Fruit fly (Drosophila melanogaster) whole organism, prepupa: ENCODE measurements around the gene CG5715.

ENCODE experiments used
- CG10631 ChIP-seq: fragments of 200-800 bp; sonication (Bioruptor generic); optimal IDR thresholded peaks from 2 replicates; lab custom pipeline; 2016; ENCODE audit warnings: missing biosample characterization, missing genetic modification characterization
- CG10669 ChIP-seq: fragments of 200-800 bp; sonication (Bioruptor generic); optimal IDR thresholded peaks from 3 replicates; lab custom pipeline; 2018; ENCODE audit warnings: missing biosample characterization, mild to moderate bottlenecking, missing genetic modification characterization, moderate library complexity
- CG11294 ChIP-seq: fragments of 200-800 bp; sonication (Bioruptor generic); IDR thresholded peaks from 2 replicates; pipeline ENCODE4 v1.3.6; 2022; ENCODE audit warnings: missing biosample characterization, missing genetic modification characterization
- CG11762 ChIP-seq: fragments of 200-800 bp; sonication (Bioruptor generic); optimal IDR thresholded peaks from 3 replicates; lab custom pipeline; 2016; ENCODE audit warnings: missing biosample characterization, missing genetic modification characterization; ENCODE audit not compliant: insufficient read depth
- CG11902 ChIP-seq: fragments of 200-800 bp; sonication (Bioruptor generic); optimal IDR thresholded peaks from 3 replicates; lab custom pipeline; 2016; ENCODE audit warnings: missing biosample characterization, missing genetic modification characterization
- CG15336 ChIP-seq: fragments of 200-800 bp; sonication (Bioruptor generic); IDR thresholded peaks from 2 replicates; pipeline ENCODE4 v1.3.6; 2022; ENCODE audit warnings: missing biosample characterization, missing genetic modification characterization
- CG1621 ChIP-seq: fragments of 200-800 bp; sonication (Bioruptor generic); optimal IDR thresholded peaks from 3 replicates; lab custom pipeline; 2018; ENCODE audit warnings: missing biosample characterization, mild to moderate bottlenecking, missing genetic modification characterization
- CG16779 ChIP-seq: fragments of 200-800 bp; sonication (Bioruptor generic); optimal IDR thresholded peaks from 3 replicates; lab custom pipeline; 2017; ENCODE audit warnings: missing biosample characterization, mild to moderate bottlenecking, missing genetic modification characterization
- CG3032 ChIP-seq: fragments of 200-800 bp; optimal IDR thresholded peaks from 2 replicates; lab custom pipeline; 2019; ENCODE audit warnings: missing biosample characterization, mild to moderate bottlenecking, missing genetic modification characterization, moderate library complexity
- CG34406 ChIP-seq: fragments of 200-800 bp; sonication (Bioruptor generic); optimal IDR thresholded peaks from 3 replicates; lab custom pipeline; 2016; ENCODE audit warnings: missing biosample characterization, missing genetic modification characterization
- CG3919 ChIP-seq: fragments of 200-800 bp; sonication (Bioruptor generic); optimal IDR thresholded peaks from 3 replicates; lab custom pipeline; 2016; ENCODE audit warnings: missing biosample characterization, missing genetic modification characterization
- CG4318 ChIP-seq: fragments of 200-800 bp; sonication (Bioruptor generic); optimal IDR thresholded peaks from 3 replicates; lab custom pipeline; 2017; ENCODE audit warnings: missing biosample characterization, mild to moderate bottlenecking, missing genetic modification characterization
- CG6163 ChIP-seq: fragments of 200-800 bp; sonication (Bioruptor generic); IDR thresholded peaks from 3 replicates; pipeline ENCODE4 v1.3.6; 2022; ENCODE audit warnings: missing biosample characterization, missing genetic modification characterization
- CG6276 ChIP-seq: fragments of 200-800 bp; sonication (Bioruptor generic); optimal IDR thresholded peaks from 2 replicates; lab custom pipeline; 2017; ENCODE audit warnings: missing biosample characterization, mild to moderate bottlenecking, missing genetic modification characterization
- CG7368 ChIP-seq: fragments of 200-800 bp; sonication (Bioruptor generic); optimal IDR thresholded peaks from 3 replicates; lab custom pipeline; 2016; ENCODE audit warnings: missing biosample characterization, missing genetic modification characterization
- CG8319 ChIP-seq: fragments of 200-800 bp; sonication (Bioruptor generic); optimal IDR thresholded peaks from 3 replicates; lab custom pipeline; 2016; ENCODE audit warnings: missing biosample characterization, missing genetic modification characterization
- CG8632 ChIP-seq: fragments of 200-800 bp; sonication (Bioruptor generic); optimal IDR thresholded peaks from 3 replicates; lab custom pipeline; 2016; ENCODE audit warnings: missing biosample characterization, missing genetic modification characterization
- CG9139 ChIP-seq: fragments of 200-800 bp; sonication (Bioruptor generic); optimal IDR thresholded peaks from 3 replicates; lab custom pipeline; 2017; ENCODE audit warnings: missing biosample characterization, mild to moderate bottlenecking, missing genetic modification characterization
- Eip75B ChIP-seq: fragments of 200-800 bp; sonication (Bioruptor generic); optimal IDR thresholded peaks from 3 replicates; lab custom pipeline; 2016; ENCODE audit warnings: missing biosample characterization, missing genetic modification characterization
- Eip78C ChIP-seq: fragments of 200-800 bp; sonication (Bioruptor generic); peaks from one replicate; lab custom pipeline; 2016; ENCODE audit warnings: missing biosample characterization, missing genetic modification characterization
- Eip93F ChIP-seq: fragments of 200-800 bp; sonication (Bioruptor generic); optimal IDR thresholded peaks from 2 replicates; lab custom pipeline; 2016; ENCODE audit warnings: missing biosample characterization, mild to moderate bottlenecking, missing genetic modification characterization
- Ets21C ChIP-seq: fragments of 200-800 bp; sonication (Bioruptor generic); optimal IDR thresholded peaks from 3 replicates; lab custom pipeline; 2016; ENCODE audit warnings: missing biosample characterization, missing genetic modification characterization
- Gug ChIP-seq: fragments of 200-800 bp; sonication (Bioruptor generic); IDR thresholded peaks from 2 replicates; pipeline ENCODE4 v1.3.6; 2022; ENCODE audit warnings: missing biosample characterization, missing genetic modification characterization
- Hr39 ChIP-seq: fragments of 200-800 bp; sonication (Bioruptor generic); optimal IDR thresholded peaks from 2 replicates; lab custom pipeline; 2016; ENCODE audit warnings: missing biosample characterization, missing genetic modification characterization
- Hr4 ChIP-seq: fragments of 200-800 bp; sonication (Bioruptor generic); optimal IDR thresholded peaks from 3 replicates; lab custom pipeline; 2016; ENCODE audit warnings: missing biosample characterization, missing genetic modification characterization
- Lpt ChIP-seq: fragments of 200-800 bp; sonication (Bioruptor generic); optimal IDR thresholded peaks from 3 replicates; lab custom pipeline; 2016; ENCODE audit warnings: missing biosample characterization, missing genetic modification characterization
- OdsH ChIP-seq: fragments of 200-800 bp; sonication (Bioruptor generic); optimal IDR thresholded peaks from 3 replicates; lab custom pipeline; 2016; ENCODE audit warnings: missing biosample characterization, missing genetic modification characterization
- Smox ChIP-seq: fragments of 200-800 bp; sonication (Bioruptor generic); optimal IDR thresholded peaks from 3 replicates; lab custom pipeline; 2016; ENCODE audit warnings: missing biosample characterization, missing genetic modification characterization
- Sox102F ChIP-seq: fragments of 200-800 bp; sonication (Bioruptor generic); optimal IDR thresholded peaks from 2 replicates; lab custom pipeline; 2016; ENCODE audit warnings: missing biosample characterization, mild to moderate bottlenecking, missing genetic modification characterization
- Sox15 ChIP-seq: fragments of 200-800 bp; sonication (Bioruptor generic); optimal IDR thresholded peaks from 3 replicates; lab custom pipeline; 2016; ENCODE audit warnings: missing biosample characterization, missing genetic modification characterization
- achi ChIP-seq: fragments of 200-800 bp; sonication (Bioruptor generic); optimal IDR thresholded peaks from 3 replicates; lab custom pipeline; 2016; ENCODE audit warnings: missing biosample characterization, missing genetic modification characterization
- cyc ChIP-seq: fragments of 200-800 bp; sonication (Bioruptor generic); optimal IDR thresholded peaks from 3 replicates; lab custom pipeline; 2016; ENCODE audit warnings: missing biosample characterization, missing genetic modification characterization
- dsx ChIP-seq: fragments of 200-800 bp; optimal IDR thresholded peaks from 3 replicates; lab custom pipeline; 2019; ENCODE audit warnings: missing biosample characterization, mild to moderate bottlenecking, missing genetic modification characterization, moderate library complexity; ENCODE audit not compliant: poor library complexity, severe bottlenecking
- eg ChIP-seq: fragments of 200-800 bp; sonication (Bioruptor generic); IDR thresholded peaks from 3 replicates; pipeline ENCODE4 v1.3.6; 2022; ENCODE audit warnings: missing biosample characterization, missing genetic modification characterization
- esn ChIP-seq: fragments of 200-800 bp; sonication (Bioruptor generic); optimal IDR thresholded peaks from 2 replicates; lab custom pipeline; 2016; ENCODE audit warnings: missing biosample characterization, mild to moderate bottlenecking, missing genetic modification characterization, moderate library complexity
- fd59A ChIP-seq: fragments of 200-800 bp; sonication (Bioruptor generic); optimal IDR thresholded peaks from 2 replicates; lab custom pipeline; 2017; ENCODE audit warnings: missing biosample characterization, mild to moderate bottlenecking, missing genetic modification characterization, missing genetic modification reagents
- fkh ChIP-seq: fragments of 200-800 bp; sonication (Bioruptor generic); optimal IDR thresholded peaks from 3 replicates; lab custom pipeline; 2017; ENCODE audit warnings: missing biosample characterization, mild to moderate bottlenecking, missing genetic modification characterization, moderate library complexity
- pdm3 ChIP-seq: fragments of 200-800 bp; sonication (Bioruptor generic); optimal IDR thresholded peaks from 3 replicates; lab custom pipeline; 2016; ENCODE audit warnings: missing biosample characterization, missing genetic modification characterization
- spab ChIP-seq: fragments of 200-800 bp; sonication (Bioruptor generic); optimal IDR thresholded peaks from 2 replicates; lab custom pipeline; 2017; ENCODE audit warnings: missing biosample characterization, mild to moderate bottlenecking, missing genetic modification characterization, missing genetic modification reagents
- ss ChIP-seq, 2 experiments: fragments of 200-800 bp; sonication (Bioruptor generic); optimal IDR thresholded peaks; 2 replicates in 1 of 2; 3 replicates in 1 of 2; lab custom pipeline; 2017 to 2018; ENCODE audit warnings: mild to moderate bottlenecking in 2 of 2, missing biosample characterization in 2 of 2, missing genetic modification characterization in 2 of 2, moderate library complexity in 1 of 2
- vri ChIP-seq: fragments of 200-800 bp; sonication (Bioruptor generic); optimal IDR thresholded peaks from 3 replicates; lab custom pipeline; 2016; ENCODE audit warnings: missing biosample characterization, mild to moderate bottlenecking, missing genetic modification characterization

Gene CG5715

dm6 chr3R:24298534-24298936, 4.3 kb upstream of the CG5715 start (continued):
- TF ChIP-seq OdsH, result peak; percentile 39
- TF ChIP-seq Hr39 (GFP tag; lab: Kevin White, UChicago), result peak; percentile 39
- TF ChIP-seq CG7368 (GFP tag; lab: Kevin White, UChicago), result no peak
- peak; percentile 2 for TF ChIP-seq fd59A (GFP tag; lab: Kevin White, UChicago)
- TF ChIP-seq Eip78C (GFP tag; lab: Kevin White, UChicago), result peak; percentile 84
- peak; percentile 11 for TF ChIP-seq CG8632 (GFP tag; lab: Kevin White, UChicago)
- TF ChIP-seq Smox (GFP tag; lab: Kevin White, UChicago), result peak; percentile 53
- no peak for TF ChIP-seq CG9139 (GFP tag; lab: Kevin White, UChicago)
- no peak for TF ChIP-seq eg (GFP tag; lab: Robert Waterston, UW)
- no peak for TF ChIP-seq CG1621 (tag; lab: Kevin White, UChicago)
- TF ChIP-seq CG6276 (GFP tag; lab: Kevin White, UChicago), result no peak
- no peak for TF ChIP-seq spab (GFP tag; lab: Kevin White, UChicago)
- TF ChIP-seq fkh, result peak; percentile 84
- TF ChIP-seq CG3919 (GFP tag; lab: Kevin White, UChicago), result peak; percentile 39
- peak; percentile 19 for TF ChIP-seq CG3032 (tag; lab: Kevin White, UChicago)
- TF ChIP-seq CG34406, result peak; percentile 30
- TF ChIP-seq Gug, result no peak
- no peak for TF ChIP-seq CG8319
- peak; percentile 66 for TF ChIP-seq esn
- peak; percentile 32 for TF ChIP-seq pdm3 (GFP tag; lab: Kevin White, UChicago)
- no peak for TF ChIP-seq Eip93F (GFP tag; lab: Kevin White, UChicago)

- TF ChIP-seq CG3919 (GFP tag; lab: Kevin White, UChicago) (no peak), dsx (GFP tag; lab: Kevin White, UChicago) (no peak), Sox15 (GFP tag; lab: Kevin White, UChicago) (no peak), Smox (GFP tag; lab: Kevin White, UChicago) (no peak), Eip75B (GFP tag; lab: Kevin White, UChicago) (no peak), Ets21C (GFP tag; lab: Kevin White, UChicago) (no peak), CG9139 (GFP tag; lab: Kevin White, UChicago) (no peak)
- TF ChIP-seq, all 60 proteins: peak for 0
Observed at dm6 chr3R:24297444-24298146, 3.4 kb upstream of the CG5715 start.

- TF ChIP-seq Lpt (GFP tag; lab: Kevin White, UChicago) (no peak), Hr4 (no peak), CG8632 (GFP tag; lab: Kevin White, UChicago) (no peak), vri (GFP tag; lab: Kevin White, UChicago) (peak; percentile 63)
Observed at dm6 chr3R:24296913-24297312, 2.7 kb upstream of the CG5715 start.

- TF ChIP-seq fkh, result peak; percentile 69
- peak; percentile 96 for TF ChIP-seq CG11902 (GFP tag; lab: Kevin White, UChicago)
- peak; percentile 99 for TF ChIP-seq esn
- peak; percentile 94 to 97 for TF ChIP-seq ss (GFP tag; optimal IDR thresholded peaks at IDR 0.05; lab: Kevin White, UChicago)
- TF ChIP-seq cyc, result peak; percentile 99
- TF ChIP-seq CG11762, result peak; percentile 96
- peak; percentile 98 for TF ChIP-seq Ets21C (GFP tag; lab: Kevin White, UChicago)
- peak; percentile 89 for TF ChIP-seq CG11294 (GFP tag; lab: Robert Waterston, UW)
- TF ChIP-seq Sox15 (GFP tag; lab: Kevin White, UChicago), result peak; percentile 95
- peak; percentile 98 for TF ChIP-seq CG10631 (GFP tag; lab: Kevin White, UChicago)
- peak; percentile 89 for TF ChIP-seq Lpt (GFP tag; lab: Kevin White, UChicago)
- TF ChIP-seq Sox102F, result peak; percentile 99
- TF ChIP-seq Eip78C (GFP tag; lab: Kevin White, UChicago), result peak; percentile 100
- peak; percentile 97 for TF ChIP-seq fd59A (GFP tag; lab: Kevin White, UChicago)
- TF ChIP-seq CG4318 (GFP tag; lab: Kevin White, UChicago), result peak; percentile 78
- TF ChIP-seq CG6163 (GFP tag; lab: Robert Waterston, UW), result peak; percentile 98
- TF ChIP-seq CG10669 (GFP tag; lab: Kevin White, UChicago), result peak; percentile 96
- peak; percentile 97 for TF ChIP-seq CG1621 (tag; lab: Kevin White, UChicago)
- TF ChIP-seq Hr4, result peak; percentile 90
- TF ChIP-seq CG15336, result peak; percentile 92
- TF ChIP-seq achi (GFP tag; lab: Kevin White, UChicago), result peak; percentile 96
- TF ChIP-seq CG16779 (tag; lab: Kevin White, UChicago), result peak; percentile 88
Observed at dm6 chr3R:24295556-24296465, 1.6 kb upstream of the CG5715 start.
